Worm (Caenorhabditis elegans): ENCODE measurements around the gene cdh-4.
A peak's percentile ranks its signal among the peaks of the same experiment; 100 is the strongest.

The cdh-4 gene

ce11 chrIII:4495685-4496084, 24.5 kb upstream of the cdh-4 start (continued):
- TF ChIP-seq rnt-1 (tag; optimal IDR thresholded peaks at IDR 0.05) (no peak), elt-2 (tag; optimal IDR thresholded peaks at IDR 0.05) (no peak), hlh-4 (tag; optimal IDR thresholded peaks at IDR 0.05) (no peak), vab-15 (tag; optimal IDR thresholded peaks at IDR 0.05) (no peak), ces-1 (GFP tag; optimal IDR thresholded peaks at IDR 0.05) (no peak), egl-27 (tag; optimal IDR thresholded peaks at IDR 0.05) (no peak), ceh-8 (GFP tag; optimal IDR thresholded peaks at IDR 0.05) (no peak), mab-9 (GFP tag; IDR thresholded peaks at IDR 0.05) (no peak), ceh-90 (tag; optimal IDR thresholded peaks at IDR 0.05) (peak; percentile 0), pax-3 (tag; optimal IDR thresholded peaks at IDR 0.05) (peak; percentile 43), nhr-84 (tag; optimal IDR thresholded peaks at IDR 0.05) (no peak), nhr-47 (tag; optimal IDR thresholded peaks at IDR 0.05) (peak; percentile 49)

ce11 chrIII:4496085-4496484, 24.1 kb upstream of the cdh-4 start:
- TF ChIP-seq unc-30 (tag; optimal IDR thresholded peaks at IDR 0.05) (no peak), nhr-20 (tag; optimal IDR thresholded peaks at IDR 0.05) (peak; percentile 64), mep-1 (tag; optimal IDR thresholded peaks at IDR 0.05) (no peak), C04F5.9 (tag; optimal IDR thresholded peaks at IDR 0.05) (no peak), isw-1 (GFP tag; IDR thresholded peaks at IDR 0.05) (no peak), rnt-1 (tag; optimal IDR thresholded peaks at IDR 0.05) (peak; percentile 11), hpl-2 (GFP tag; optimal IDR thresholded peaks at IDR 0.05) (no peak), pag-3 (tag; optimal IDR thresholded peaks at IDR 0.05; ENCODE audit: borderline replicate concordance, insufficient read depth) (no peak), lin-13 (GFP tag; optimal IDR thresholded peaks at IDR 0.05) (no peak), mef-2 (tag; optimal IDR thresholded peaks at IDR 0.05) (no peak), ceh-88 (GFP tag; IDR thresholded peaks at IDR 0.05) (no peak), ceh-8 (GFP tag; optimal IDR thresholded peaks at IDR 0.05) (no peak), nhr-12 (tag; optimal IDR thresholded peaks at IDR 0.05) (no peak), sup-37 (GFP tag; optimal IDR thresholded peaks at IDR 0.05) (no peak), irx-1 (tag; optimal IDR thresholded peaks at IDR 0.05) (no peak), elt-3 (tag; optimal IDR thresholded peaks at IDR 0.05) (peak; percentile 6 to 88 (median 64)), mab-9 (GFP tag; IDR thresholded peaks at IDR 0.05) (no peak), alr-1 (tag; optimal IDR thresholded peaks at IDR 0.05; ENCODE audit: borderline replicate concordance) (no peak), sox-4 (tag; optimal IDR thresholded peaks at IDR 0.05) (no peak), tbx-2 (tag; optimal IDR thresholded peaks at IDR 0.05) (peak; percentile 2), nhr-71 (tag; optimal IDR thresholded peaks at IDR 0.05) (peak; percentile 72), ama-1 (optimal IDR thresholded peaks at IDR 0.05) (no peak), fos-1 (tag; optimal IDR thresholded peaks at IDR 0.05) (no peak), C16A3.4 (tag; optimal IDR thresholded peaks at IDR 0.05) (no peak), ceh-90 (tag; optimal IDR thresholded peaks at IDR 0.05) (no peak), dsc-1 (tag; optimal IDR thresholded peaks at IDR 0.05) (no peak), nhr-47 (tag; optimal IDR thresholded peaks at IDR 0.05) (no peak), aha-1 (tag; optimal IDR thresholded peaks at IDR 0.05) (no peak), nhr-90 (tag; optimal IDR thresholded peaks at IDR 0.05; ENCODE audit: poor library complexity) (peak; percentile 64), skn-1 (tag; optimal IDR thresholded peaks at IDR 0.05) (peak; percentile 7), nhr-85 (tag) (peak; percentile 91), lir-3 (tag; optimal IDR thresholded peaks at IDR 0.05; ENCODE audit: poor library complexity) (no peak), ceh-82 (tag; optimal IDR thresholded peaks at IDR 0.05) (no peak), efl-3 (GFP tag; optimal IDR thresholded peaks at IDR 0.05) (no peak), tlp-1 (tag; optimal IDR thresholded peaks at IDR 0.05) (no peak), lsy-2 (tag; optimal IDR thresholded peaks at IDR 0.05) (no peak), ztf-11 (tag; optimal IDR thresholded peaks at IDR 0.05) (no peak), unc-98 (GFP tag; IDR thresholded peaks at IDR 0.05) (no peak), lin-39 (tag; optimal IDR thresholded peaks at IDR 0.05) (no peak), nhr-84 (tag; optimal IDR thresholded peaks at IDR 0.05) (no peak), sptf-1 (tag; optimal IDR thresholded peaks at IDR 0.05) (no peak), jun-1 (tag; optimal IDR thresholded peaks at IDR 0.05) (no peak), vab-15 (tag; optimal IDR thresholded peaks at IDR 0.05) (no peak), zag-1 (tag; optimal IDR thresholded peaks at IDR 0.05) (no peak), ces-1 (GFP tag; optimal IDR thresholded peaks at IDR 0.05) (no peak), blmp-1 (tag; optimal IDR thresholded peaks at IDR 0.05) (peak; percentile 84), swsn-7 (tag; optimal IDR thresholded peaks at IDR 0.05) (no peak)
